Worm (Caenorhabditis elegans) whole organism, young adult: ENCODE data around the gene C02F5.12.

Experiments
- B0336.3 ChIP-seq: fragments of 200-800 bp; sonication (Bioruptor generic); IDR thresholded peaks from 2 replicates; pipeline ENCODE4 v1.3.6; 2022; ENCODE audit warnings: missing genetic modification characterization, missing compliant biosample characterization
- D2030.7 ChIP-seq: fragments of 200-800 bp; sonication (Bioruptor generic); IDR thresholded peaks from 2 replicates; pipeline ENCODE4 v1.3.6; 2022; ENCODE audit warnings: missing genetic modification reagents, missing genetic modification characterization, missing compliant biosample characterization
- F39B2.1 ChIP-seq: fragments of 200-800 bp; sonication (Bioruptor generic); IDR thresholded peaks from 2 replicates; pipeline ENCODE4 v1.3.6; 2022; ENCODE audit warnings: missing genetic modification reagents, missing genetic modification characterization, missing compliant biosample characterization
- F49E8.2 ChIP-seq: sonication (generic microtip); optimal IDR thresholded peaks from 3 replicates; lab custom pipeline; 2017; ENCODE audit warnings: missing genetic modification characterization, mild to moderate bottlenecking, missing compliant biosample characterization, antibody characterized with exemption, moderate library complexity; ENCODE audit not compliant: insufficient read depth
- K12H6.12 ChIP-seq: fragments of 200-800 bp; sonication (Bioruptor generic); optimal IDR thresholded peaks from 2 replicates; lab custom pipeline; 2018; ENCODE audit warnings: mild to moderate bottlenecking, missing genetic modification characterization, missing compliant biosample characterization
- T26A5.8 ChIP-seq: sonication (generic microtip); optimal IDR thresholded peaks from 2 replicates; lab custom pipeline; 2016; ENCODE audit warnings: missing genetic modification characterization, missing compliant biosample characterization
- ama-1 ChIP-seq, 3 experiments: fragments of 150-350 bp in 1 of 3; sonication (generic microtip) in 2 of 3; optimal IDR thresholded peaks; 2 replicates each; lab custom pipeline; 2014 to 2018; ENCODE audit warnings: missing biosample characterization in 2 of 3, missing genetic modification characterization in 2 of 3, missing genetic modification reagents in 2 of 3
- aptf-2 ChIP-seq: fragments of 200-800 bp; sonication (Bioruptor generic); conservative IDR thresholded peaks from 2 replicates; pipeline ENCODE4 v1.3.6; 2022; ENCODE audit warnings: missing genetic modification reagents, missing genetic modification characterization, missing compliant biosample characterization
- aptf-3 ChIP-seq: fragments of 200-800 bp; sonication (Bioruptor generic); IDR thresholded peaks from 2 replicates; pipeline ENCODE4 v1.3.6; 2022; ENCODE audit warnings: missing genetic modification characterization, missing compliant biosample characterization
- atf-7 ChIP-seq: sonication (generic microtip); optimal IDR thresholded peaks from 2 replicates; lab custom pipeline; 2017; ENCODE audit warnings: mild to moderate bottlenecking, missing genetic modification characterization, missing compliant biosample characterization
- athp-1 ChIP-seq: sonication (generic microtip); optimal IDR thresholded peaks from 2 replicates; lab custom pipeline; 2017; ENCODE audit warnings: mild to moderate bottlenecking, missing genetic modification characterization, missing compliant biosample characterization
- bed-1 ChIP-seq: fragments of 200-800 bp; sonication (Bioruptor generic); IDR thresholded peaks from 2 replicates; pipeline ENCODE4 v1.3.6; 2022; ENCODE audit warnings: missing genetic modification reagents, missing genetic modification characterization, missing compliant biosample characterization
- ccch-3 ChIP-seq: fragments of 200-800 bp; sonication (Bioruptor generic); optimal IDR thresholded peaks from 2 replicates; lab custom pipeline; 2018; ENCODE audit warnings: mild to moderate bottlenecking, missing genetic modification characterization, missing compliant biosample characterization
- cebp-1 ChIP-seq, 2 experiments: fragments of 200-800 bp in 1 of 2; sonication (Bioruptor generic) in 1 of 2; sonication (generic microtip) in 1 of 2; IDR thresholded peaks in 1 of 2; optimal IDR thresholded peaks in 1 of 2; 2 replicates each; pipeline versions ENCODE4 v1.3.6 to Lab custom; 2017 to 2022; ENCODE audit warnings: missing compliant biosample characterization in 2 of 2, missing genetic modification characterization in 2 of 2, mild to moderate bottlenecking in 1 of 2, missing genetic modification reagents in 1 of 2, moderate library complexity in 1 of 2
- ceh-58 ChIP-seq: fragments of 200-800 bp; sonication (Bioruptor generic); IDR thresholded peaks from 2 replicates; pipeline ENCODE4 v1.3.6; 2022; ENCODE audit warnings: missing genetic modification characterization, missing compliant biosample characterization
- ceh-91 ChIP-seq: fragments of 200-800 bp; sonication (Bioruptor generic); IDR thresholded peaks from 2 replicates; pipeline ENCODE4 v1.3.6; 2022; ENCODE audit warnings: missing genetic modification reagents, missing genetic modification characterization, missing compliant biosample characterization
- dpl-1 ChIP-seq: fragments of 150-350 bp; optimal IDR thresholded peaks from 2 replicates; lab custom pipeline; 2014; ENCODE audit warnings: missing biosample characterization, missing genetic modification reagents, missing genetic modification characterization
- egl-44 ChIP-seq: fragments of 200-800 bp; sonication (Bioruptor generic); IDR thresholded peaks from 2 replicates; pipeline ENCODE4 v1.3.6; 2022; ENCODE audit warnings: missing genetic modification reagents, missing genetic modification characterization, missing compliant biosample characterization
- ekl-4 ChIP-seq: fragments of 200-800 bp; sonication (Bioruptor generic); IDR thresholded peaks from 2 replicates; pipeline ENCODE4 v1.3.6; 2022; ENCODE audit warnings: missing genetic modification reagents, missing genetic modification characterization, missing compliant biosample characterization
- hsf-1 ChIP-seq: fragments of 200-800 bp; sonication (Bioruptor generic); IDR thresholded peaks from 2 replicates; pipeline ENCODE4 v1.3.6; 2022; ENCODE audit warnings: missing genetic modification reagents, missing genetic modification characterization, missing compliant biosample characterization
- let-526 ChIP-seq: fragments of 200-800 bp; sonication (Bioruptor generic); IDR thresholded peaks from 2 replicates; pipeline ENCODE4 v1.3.6; 2022; ENCODE audit warnings: missing genetic modification reagents, missing genetic modification characterization, missing compliant biosample characterization
- lin-26 ChIP-seq: fragments of 200-800 bp; sonication (Bioruptor generic); IDR thresholded peaks from 2 replicates; pipeline ENCODE4 v1.3.6; 2022; ENCODE audit warnings: missing genetic modification reagents, missing genetic modification characterization, missing compliant biosample characterization
- lin-54 ChIP-seq: fragments of 200-800 bp; sonication (Bioruptor generic); optimal IDR thresholded peaks from 2 replicates; lab custom pipeline; 2018; ENCODE audit warnings: mild to moderate bottlenecking, missing genetic modification characterization, missing compliant biosample characterization
- mes-4 ChIP-seq: sonication (generic microtip); optimal IDR thresholded peaks from 2 replicates; lab custom pipeline; 2016; ENCODE audit warnings: missing genotype, missing genetic modification characterization, missing compliant biosample characterization
- mxl-1 ChIP-seq: sonication (generic microtip); optimal IDR thresholded peaks from 2 replicates; lab custom pipeline; 2016; ENCODE audit warnings: missing genetic modification characterization, missing compliant biosample characterization
- nfya-1 ChIP-seq: sonication (generic microtip); optimal IDR thresholded peaks from 2 replicates; lab custom pipeline; 2017; ENCODE audit warnings: antibody characterized with exemption, missing compliant biosample characterization, missing genetic modification characterization, borderline replicate concordance; ENCODE audit not compliant: insufficient read depth
- nfyb-1 ChIP-seq: fragments of 200-800 bp; sonication (Bioruptor generic); IDR thresholded peaks from 2 replicates; pipeline ENCODE4 v1.3.6; 2022; ENCODE audit warnings: missing genetic modification reagents, missing genetic modification characterization, missing compliant biosample characterization
- nhr-27 ChIP-seq: fragments of 200-800 bp; sonication (Bioruptor generic); optimal IDR thresholded peaks from 2 replicates; lab custom pipeline; 2018; ENCODE audit warnings: mild to moderate bottlenecking, missing genetic modification characterization, moderate library complexity, missing compliant biosample characterization
- pbrm-1 ChIP-seq: fragments of 200-800 bp; sonication (Bioruptor generic); IDR thresholded peaks from 2 replicates; pipeline ENCODE4 v1.3.6; 2022; ENCODE audit warnings: missing genetic modification reagents, missing genetic modification characterization, missing compliant biosample characterization
- rpc-1 ChIP-seq, 2 experiments: fragments of 150-350 bp in 1 of 2; sonication (generic microtip) in 1 of 2; optimal IDR thresholded peaks; 2 replicates each; lab custom pipeline; 2014 to 2018; ENCODE audit warnings: missing biosample characterization in 1 of 2, missing genetic modification characterization in 1 of 2, missing genetic modification reagents in 1 of 2, missing genotype in 1 of 2
- snpc-1.3 ChIP-seq: sonication (generic microtip); optimal IDR thresholded peaks from 2 replicates; lab custom pipeline; 2017; ENCODE audit warnings: missing genetic modification characterization, mild to moderate bottlenecking, missing compliant biosample characterization, antibody characterized with exemption, moderate library complexity, missing genotype, missing genetic modification reagents; ENCODE audit not compliant: insufficient read depth
- snpc-4 ChIP-seq, 5 experiments: fragments of 150-350 bp in 1 of 5; sonication (generic microtip) in 4 of 5; optimal IDR thresholded peaks; 2 replicates each; lab custom pipeline; 2014 to 2018; ENCODE audit warnings: missing genetic modification characterization in 5 of 5, missing biosample characterization in 3 of 5, antibody characterized with exemption in 2 of 5, mild to moderate bottlenecking in 2 of 5, missing compliant biosample characterization in 2 of 5, missing genotype in 2 of 5, moderate library complexity in 2 of 5, missing genetic modification reagents in 1 of 5
- sptf-2 ChIP-seq: fragments of 200-800 bp; sonication (Bioruptor generic); optimal IDR thresholded peaks from 2 replicates; lab custom pipeline; 2018; ENCODE audit warnings: mild to moderate bottlenecking, missing genetic modification characterization, missing compliant biosample characterization
- tbp1 ChIP-seq: fragments of 200-800 bp; sonication (Bioruptor generic); optimal IDR thresholded peaks from 2 replicates; lab custom pipeline; 2018; ENCODE audit warnings: mild to moderate bottlenecking, missing genetic modification characterization, missing compliant biosample characterization
- tbx-9 ChIP-seq: sonication (generic microtip); optimal IDR thresholded peaks from 2 replicates; lab custom pipeline; 2016; ENCODE audit warnings: borderline replicate concordance, missing genetic modification characterization, inconsistent platforms, missing compliant biosample characterization
- xnd-1 ChIP-seq: sonication (generic microtip); optimal IDR thresholded peaks from 2 replicates; lab custom pipeline; 2016; ENCODE audit warnings: missing genotype, missing genetic modification reagents, missing genetic modification characterization, missing compliant biosample characterization
- zim-3 ChIP-seq: sonication (generic microtip); optimal IDR thresholded peaks from 2 replicates; lab custom pipeline; 2017; ENCODE audit warnings: mild to moderate bottlenecking, missing genetic modification characterization, moderate library complexity, missing compliant biosample characterization
- ztf-18 ChIP-seq: sonication (generic microtip); optimal IDR thresholded peaks from 2 replicates; lab custom pipeline; 2016; ENCODE audit warnings: missing genotype, mild to moderate bottlenecking, missing genetic modification characterization, missing compliant biosample characterization
- ztf-28 ChIP-seq: fragments of 200-800 bp; sonication (Bioruptor generic); IDR thresholded peaks from 2 replicates; pipeline ENCODE4 v1.3.6; 2022; ENCODE audit warnings: missing genetic modification reagents, missing genetic modification characterization, missing compliant biosample characterization
- ztf-6 ChIP-seq: fragments of 200-800 bp; sonication (Bioruptor generic); IDR thresholded peaks from 2 replicates; pipeline ENCODE4 v1.3.6; 2022; ENCODE audit warnings: missing genetic modification reagents, missing genetic modification characterization, missing compliant biosample characterization

C02F5.12 gene

ce11 chrIII:8232634-8233033 is 10.2 kb downstream of the C02F5.12 start, which contains the start of gene henn-1:
TSS of gene henn-1 (plus strand) at chrIII:8232651.
- TF ChIP-seq mes-4 (tag; lab: Kevin White, UChicago) (no peak), ama-1 (optimal IDR thresholded peaks at IDR 0.05; lab: Kevin White, UChicago) (peak; percentile 56), ama-1 (GFP tag; optimal IDR thresholded peaks at IDR 0.05; lab: Kevin White, UChicago) (no peak), nfyb-1 (GFP tag; lab: Robert Waterston, UW) (0 out of 2 replicates have a peak, but pooled peaks have one; percentile 47), F39B2.1 (GFP tag; lab: Robert Waterston, UW) (no peak), mxl-1 (tag; lab: Kevin White, UChicago) (no peak), K12H6.12 (tag; lab: Kevin White, UChicago) (no peak), xnd-1 (tag; lab: Kevin White, UChicago) (no peak), lin-26 (GFP tag; lab: Robert Waterston, UW) (no peak), aptf-3 (no peak), ceh-91 (GFP tag; lab: Robert Waterston, UW) (no peak), cebp-1 (GFP tag; IDR thresholded peaks at IDR 0.05; lab: Robert Waterston, UW) (peak; percentile 48; the same call in 1 of the 2 replicates), cebp-1 (tag; optimal IDR thresholded peaks at IDR 0.05; lab: Kevin White, UChicago) (peak; percentile 50), zim-3 (tag; lab: Kevin White, UChicago) (no peak)

ce11 chrIII:8229480-8229879 is 13.3 kb downstream of the C02F5.12 start:
- 0 out of 2 replicates have a peak, but pooled peaks have one; percentile 65 for TF ChIP-seq ceh-58 (GFP tag; lab: Robert Waterston, UW)
- TF ChIP-seq sptf-2 (GFP tag; lab: Kevin White, UChicago) = no peak

ce11 chrIII:8228916-8229315 is 13.9 kb downstream of the C02F5.12 start:
- no peak for TF ChIP-seq ccch-3 (GFP tag; lab: Kevin White, UChicago)
- 0 out of 2 replicates have a peak, but pooled peaks have one; percentile 8 for TF ChIP-seq pbrm-1 (GFP tag; lab: Robert Waterston, UW)

ce11 chrIII:8227511-8227910 is 15.3 kb downstream of the C02F5.12 start, which contains the start of gene fbxl-1:
TSS of gene fbxl-1 (plus strand) at chrIII:8227830.
- TF ChIP-seq T26A5.8 (tag; lab: Kevin White, UChicago) (no peak), athp-1 (tag; lab: Kevin White, UChicago) (peak; percentile 65), ekl-4 (GFP tag; lab: Robert Waterston, UW) (peak; percentile 49; the same call in 1 of the 2 replicates), bed-1 (GFP tag; lab: Robert Waterston, UW) (no peak), K12H6.12 (tag; lab: Kevin White, UChicago) (peak; percentile 86), ztf-28 (GFP tag; lab: Robert Waterston, UW) (no peak), tbp1 (peak; percentile 53), nhr-27 (no peak), nfya-1 (tag; lab: Kevin White, UChicago) (no peak), xnd-1 (tag; lab: Kevin White, UChicago) (no peak), snpc-4 (GFP tag; optimal IDR thresholded peaks at IDR 0.05; lab: Kevin White, UChicago) (no peak), snpc-4 (tag; optimal IDR thresholded peaks at IDR 0.05; lab: Kevin White, UChicago) (peak; percentile 19 to 56 (median 26)), let-526 (no peak; the same call in 1 of the 2 replicates), D2030.7 (GFP tag; lab: Robert Waterston, UW) (no peak), rpc-1 (optimal IDR thresholded peaks at IDR 0.05; lab: Kevin White, UChicago) (no peak), rpc-1 (tag; optimal IDR thresholded peaks at IDR 0.05; lab: Kevin White, UChicago) (no peak), ztf-6 (GFP tag; lab: Robert Waterston, UW) (no peak), hsf-1 (GFP tag; lab: Robert Waterston, UW) (no peak), ztf-18 (tag; lab: Kevin White, UChicago) (peak; percentile 45), lin-54 (GFP tag; lab: Kevin White, UChicago) (peak; percentile 55), aptf-3 (no peak), dpl-1 (GFP tag; lab: Kevin White, UChicago) (no peak), F39B2.1 (GFP tag; lab: Robert Waterston, UW) (no peak), snpc-1.3 (tag; lab: Kevin White, UChicago) (no peak), tbx-9 (tag; lab: Kevin White, UChicago) (no peak), F49E8.2 (no peak), aptf-2 (no peak), B0336.3 (GFP tag; lab: Robert Waterston, UW) (no peak; the same call in none of the 2 replicates), egl-44 (GFP tag; lab: Robert Waterston, UW) (peak; percentile 58; the same call in 1 of the 2 replicates), atf-7 (tag; lab: Kevin White, UChicago) (peak; percentile 16)
